Worm (Caenorhabditis elegans) whole organism, midembryonic: ENCODE data around the gene pqn-68.

Experiments
- klf-2 ChIP-seq: fragments of 200-800 bp; sonication (Bioruptor generic); conservative IDR thresholded peaks from 2 replicates; pipeline ENCODE4 v1.3.6; 2022; ENCODE audit warnings: missing genetic modification reagents, missing genetic modification characterization, missing compliant biosample characterization
- ztf-23 ChIP-seq: fragments of 200-800 bp; sonication (Bioruptor generic); IDR thresholded peaks from 2 replicates; pipeline ENCODE4 v1.3.6; 2022; ENCODE audit warnings: missing genetic modification reagents, missing genetic modification characterization, missing compliant biosample characterization
- ztf-29 ChIP-seq: fragments of 200-800 bp; sonication (Bioruptor generic); IDR thresholded peaks from 2 replicates; pipeline ENCODE4 v1.3.6; 2022; ENCODE audit warnings: missing genetic modification reagents, missing genetic modification characterization, missing compliant biosample characterization

DNA sequence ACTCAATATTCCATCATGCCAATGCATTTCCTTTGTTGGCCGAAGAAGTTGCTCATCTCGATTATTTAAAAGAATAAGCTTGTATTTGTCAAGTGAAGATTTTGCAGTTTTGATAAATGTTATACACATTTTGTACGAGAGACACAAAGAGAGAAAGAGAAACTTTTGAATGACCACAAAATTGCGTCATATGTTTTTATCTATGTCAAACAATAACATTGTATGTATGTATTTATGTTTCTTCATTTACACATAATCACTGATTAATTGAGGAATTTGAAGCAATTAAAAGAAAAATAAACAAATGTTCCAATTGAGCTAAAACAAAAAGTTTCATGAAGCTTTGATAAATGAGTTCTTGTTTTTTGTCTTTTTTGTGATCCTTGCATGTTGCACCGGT is 10.8 kb downstream of the pqn-68 start, which contains the start of gene hrg-9:
- TF ChIP-seq ztf-23 (GFP tag; lab: Robert Waterston, UW), result no peak
- TF ChIP-seq ztf-29, result no peak
- TF ChIP-seq klf-2 (GFP tag; lab: Robert Waterston, UW), result no peak
